Worm (Caenorhabditis elegans) whole organism, L4 larva: ENCODE data around the gene smvt-1.

Source experiments
- F10B5.3 ChIP-seq: sonication (generic microtip); optimal IDR thresholded peaks from 2 replicates; lab custom pipeline; 2016; ENCODE audit warnings: mild to moderate bottlenecking, missing genetic modification characterization, missing compliant biosample characterization
- F37D6.2 ChIP-seq: sonication (generic microtip); optimal IDR thresholded peaks from 2 replicates; lab custom pipeline; 2016; ENCODE audit warnings: mild to moderate bottlenecking, missing genetic modification characterization, missing compliant biosample characterization
- F44E2.7 ChIP-seq: fragments of 200-800 bp; sonication (Bioruptor generic); IDR thresholded peaks from 2 replicates; pipeline ENCODE4 v2.1.2; 2022; ENCODE audit warnings: missing genetic modification characterization, missing compliant biosample characterization
- F49E8.2 ChIP-seq: sonication (generic microtip); optimal IDR thresholded peaks from 2 replicates; lab custom pipeline; 2016; ENCODE audit warnings: missing compliant biosample characterization, mild to moderate bottlenecking, missing genetic modification characterization, borderline replicate concordance
- R02D3.7 ChIP-seq: fragments of 150-350 bp; sonication (generic microtip); optimal IDR thresholded peaks from 3 replicates; lab custom pipeline; 2014; ENCODE audit warnings: missing biosample characterization, missing genetic modification characterization
- Y48G9A.11 ChIP-seq: fragments of 200-800 bp; sonication (Bioruptor generic); IDR thresholded peaks from 2 replicates; pipeline ENCODE4 v1.3.6; 2022; ENCODE audit warnings: missing genetic modification reagents, missing genetic modification characterization, missing compliant biosample characterization
- Y5F2A.4 ChIP-seq: fragments of 200-800 bp; sonication (Bioruptor generic); optimal IDR thresholded peaks from 2 replicates; lab custom pipeline; 2018; ENCODE audit warnings: mild to moderate bottlenecking, missing genetic modification characterization, missing compliant biosample characterization
- aha-1 ChIP-seq: fragments of 150-350 bp; peaks from one replicate; lab custom pipeline; 2014; ENCODE audit warnings: missing biosample characterization, missing genetic modification characterization
- aly-2 ChIP-seq: sonication (generic microtip); optimal IDR thresholded peaks from 2 replicates; lab custom pipeline; 2018; ENCODE audit warnings: missing biosample characterization, missing genetic modification characterization
- ama-1 ChIP-seq: fragments of 150-350 bp; optimal IDR thresholded peaks from 2 replicates; lab custom pipeline; 2014; ENCODE audit warnings: inconsistent platforms, mixed read lengths
- attf-4 ChIP-seq: sonication (generic microtip); optimal IDR thresholded peaks from 3 replicates; lab custom pipeline; 2017; ENCODE audit warnings: missing biosample characterization, missing genetic modification characterization
- ceh-20 ChIP-seq: fragments of 200-800 bp; sonication (Bioruptor generic); IDR thresholded peaks from 2 replicates; pipeline ENCODE4 v1.3.6; 2022; ENCODE audit warnings: missing genetic modification reagents, missing genetic modification characterization, missing compliant biosample characterization
- ceh-32 ChIP-seq: sonication (generic microtip); optimal IDR thresholded peaks from 2 replicates; lab custom pipeline; 2016; ENCODE audit warnings: mild to moderate bottlenecking, missing genetic modification characterization, missing compliant biosample characterization; ENCODE audit not compliant: poor library complexity
- cey-2 ChIP-seq: sonication (generic microtip); optimal IDR thresholded peaks from 3 replicates; lab custom pipeline; 2017; ENCODE audit warnings: missing genetic modification characterization, mild to moderate bottlenecking, missing compliant biosample characterization, antibody characterized with exemption, borderline replicate concordance; ENCODE audit not compliant: insufficient read depth
- daf-16 ChIP-seq, 3 experiments: sonication (generic microtip); optimal IDR thresholded peaks; 2 replicates each; lab custom pipeline; 2016 to 2017; ENCODE audit warnings: missing genetic modification characterization in 3 of 3, missing genetic modification reagents in 3 of 3, mild to moderate bottlenecking in 2 of 3, missing compliant biosample characterization in 2 of 3, missing biosample characterization in 1 of 3, moderate library complexity in 1 of 3
- daf-19 ChIP-seq: fragments of 200-800 bp; sonication (Bioruptor generic); conservative IDR thresholded peaks from 2 replicates; pipeline ENCODE4 v1.3.6; 2022; ENCODE audit warnings: missing genetic modification characterization, missing compliant biosample characterization
- dmd-6 ChIP-seq: fragments of 200-800 bp; sonication (Bioruptor generic); IDR thresholded peaks from 2 replicates; pipeline ENCODE4 v1.3.6; 2022; ENCODE audit warnings: missing genetic modification reagents, missing genetic modification characterization, missing compliant biosample characterization
- dmd-9 ChIP-seq: fragments of 200-800 bp; sonication (Bioruptor generic); IDR thresholded peaks from 2 replicates; pipeline ENCODE4 v1.3.6; 2022; ENCODE audit warnings: missing genetic modification reagents, missing genetic modification characterization, missing compliant biosample characterization
- dve-1 ChIP-seq: sonication (generic microtip); optimal IDR thresholded peaks from 2 replicates; lab custom pipeline; 2017; ENCODE audit warnings: antibody characterized with exemption, mild to moderate bottlenecking, missing genetic modification characterization, missing compliant biosample characterization; ENCODE audit not compliant: insufficient read depth
- egl-43 ChIP-seq: fragments of 200-800 bp; sonication (Bioruptor generic); IDR thresholded peaks from 2 replicates; pipeline ENCODE4 v1.3.6; 2022; ENCODE audit warnings: missing genetic modification reagents, missing genetic modification characterization, missing compliant biosample characterization
- gei-8 ChIP-seq: fragments of 200-800 bp; sonication (Bioruptor generic); optimal IDR thresholded peaks from 2 replicates; lab custom pipeline; 2018; ENCODE audit warnings: mild to moderate bottlenecking, missing genetic modification characterization, missing compliant biosample characterization
- hif-1 ChIP-seq, 2 experiments: sonication (generic microtip); optimal IDR thresholded peaks; 2 replicates each; lab custom pipeline; 2016 to 2017; ENCODE audit warnings: missing compliant biosample characterization in 2 of 2, missing genetic modification characterization in 2 of 2, missing genetic modification reagents in 2 of 2, missing genotype in 2 of 2, mild to moderate bottlenecking in 1 of 2
- hlh-11 ChIP-seq: fragments of 200-800 bp; sonication (Bioruptor generic); optimal IDR thresholded peaks from 2 replicates; lab custom pipeline; 2018; ENCODE audit warnings: mild to moderate bottlenecking, missing genetic modification characterization, missing compliant biosample characterization
- hlh-30 ChIP-seq: sonication (generic microtip); optimal IDR thresholded peaks from 2 replicates; lab custom pipeline; 2017; ENCODE audit warnings: antibody characterized with exemption, mild to moderate bottlenecking, missing genetic modification characterization, missing compliant biosample characterization; ENCODE audit not compliant: insufficient read depth
- lin-1 ChIP-seq: fragments of 200-800 bp; sonication (Bioruptor generic); IDR thresholded peaks from 2 replicates; pipeline ENCODE4 v1.3.6; 2022; ENCODE audit warnings: missing genetic modification reagents, missing genetic modification characterization, missing compliant biosample characterization
- lin-38 ChIP-seq: fragments of 200-800 bp; sonication (Bioruptor generic); IDR thresholded peaks from 2 replicates; pipeline ENCODE4 v1.3.6; 2022; ENCODE audit warnings: missing genetic modification reagents, missing genetic modification characterization, missing compliant biosample characterization
- lsy-2 ChIP-seq, 2 experiments: fragments of 150-350 bp in 1 of 2; sonication (generic microtip) in 1 of 2; optimal IDR thresholded peaks; 2 replicates each; lab custom pipeline; 2014 to 2017; ENCODE audit warnings: missing biosample characterization in 2 of 2, missing genetic modification characterization in 2 of 2
- madf-9 ChIP-seq: fragments of 200-800 bp; sonication (Bioruptor generic); conservative IDR thresholded peaks from 2 replicates; pipeline ENCODE4 v1.3.6; 2022; ENCODE audit warnings: missing genetic modification reagents, missing genetic modification characterization, missing compliant biosample characterization
- mdl-1 ChIP-seq, 2 experiments: fragments of 150-350 bp in 1 of 2; sonication (generic microtip) in 1 of 2; optimal IDR thresholded peaks; 2 replicates each; lab custom pipeline; 2014 to 2017; ENCODE audit warnings: missing biosample characterization in 2 of 2, missing genetic modification characterization in 2 of 2
- mep-1 ChIP-seq: fragments of 150-350 bp; sonication (generic microtip); optimal IDR thresholded peaks from 3 replicates; lab custom pipeline; 2014; ENCODE audit warnings: missing biosample characterization, missing genetic modification characterization
- nhr-237 ChIP-seq: sonication (generic microtip); optimal IDR thresholded peaks from 2 replicates; lab custom pipeline; 2017; ENCODE audit warnings: missing biosample characterization, missing genetic modification characterization
- nhr-25 ChIP-seq: sonication (generic microtip); optimal IDR thresholded peaks from 2 replicates; lab custom pipeline; 2017; ENCODE audit warnings: missing genetic modification characterization, mild to moderate bottlenecking, missing compliant biosample characterization, antibody characterized with exemption, moderate library complexity, borderline replicate concordance; ENCODE audit not compliant: insufficient read depth
- nhr-28 ChIP-seq: fragments of 150-350 bp; optimal IDR thresholded peaks from 2 replicates; lab custom pipeline; 2014; ENCODE audit warnings: missing biosample characterization, missing genetic modification characterization
- nhr-6 ChIP-seq: fragments of 150-350 bp; optimal IDR thresholded peaks from 2 replicates; lab custom pipeline; 2014; ENCODE audit warnings: missing biosample characterization, missing genetic modification characterization
- nhr-77 ChIP-seq: fragments of 150-350 bp; optimal IDR thresholded peaks from 2 replicates; lab custom pipeline; 2014; ENCODE audit warnings: missing biosample characterization, missing genetic modification characterization
- php-3 ChIP-seq: fragments of 200-800 bp; sonication (Bioruptor generic); IDR thresholded peaks from 2 replicates; pipeline ENCODE4 v1.3.6; 2022; ENCODE audit warnings: missing genetic modification reagents, missing genetic modification characterization, missing compliant biosample characterization
- pqm-1 ChIP-seq: sonication (generic microtip); optimal IDR thresholded peaks from 2 replicates; lab custom pipeline; 2017; ENCODE audit warnings: missing biosample characterization, missing genetic modification characterization
- tag-97 ChIP-seq: fragments of 200-800 bp; sonication (Bioruptor generic); IDR thresholded peaks from 2 replicates; pipeline ENCODE4 v1.3.6; 2022; ENCODE audit warnings: missing genetic modification characterization, missing compliant biosample characterization
- tra-1 ChIP-seq: fragments of 200-800 bp; sonication (Bioruptor generic); IDR thresholded peaks from 2 replicates; pipeline ENCODE4 v1.3.6; 2022; ENCODE audit warnings: missing genetic modification reagents, missing genetic modification characterization, missing compliant biosample characterization
- zag-1 ChIP-seq: fragments of 150-350 bp; optimal IDR thresholded peaks from 2 replicates; lab custom pipeline; 2014; ENCODE audit warnings: missing biosample characterization, missing genetic modification characterization
- zfp-2 ChIP-seq: sonication (generic microtip); optimal IDR thresholded peaks from 2 replicates; lab custom pipeline; 2016; ENCODE audit warnings: mild to moderate bottlenecking, missing genetic modification characterization, missing compliant biosample characterization
- ztf-7 ChIP-seq: fragments of 150-350 bp; optimal IDR thresholded peaks from 2 replicates; lab custom pipeline; 2014; ENCODE audit warnings: missing biosample characterization, missing genetic modification characterization

Gene smvt-1

ce11 chrX:2595027-2595756 lies 46.4 kb upstream of the smvt-1 start (continued):
- TF ChIP-seq hlh-11, result peak; percentile 63
- TF ChIP-seq hlh-30 (tag; lab: Kevin White, UChicago), result peak; percentile 39

ce11 chrX:2593703-2594102 lies 44.9 kb upstream of the smvt-1 start, which contains the start of the genes nhr-40 and T03G6.7:
Gene nhr-40, plus strand, starts transcription at chrX:2594003.
Gene T03G6.7, plus strand, starts transcription at chrX:2594039.
- peak; percentile 64 for TF ChIP-seq aha-1
- no peak for TF ChIP-seq egl-43
- TF ChIP-seq aly-2, result no peak
- TF ChIP-seq madf-9 (GFP tag; lab: Robert Waterston, UW), result no peak

- TF ChIP-seq cey-2 (tag; lab: Kevin White, UChicago) (peak; percentile 55), ceh-20 (GFP tag; lab: Robert Waterston, UW) (peak; percentile 94), ama-1 (lab: Kevin White, UChicago) (peak; percentile 10), hlh-11 (peak; percentile 44), tra-1 (GFP tag; lab: Robert Waterston, UW) (peak; percentile 86), dve-1 (tag; lab: Kevin White, UChicago) (peak; percentile 1), dmd-9 (GFP tag; lab: Robert Waterston, UW) (no peak), hif-1 (tag; optimal IDR thresholded peaks at IDR 0.05; lab: Kevin White, UChicago) (peak; percentile 0 to 92), ztf-7 (tag; lab: Kevin White, UChicago) (no peak), nhr-28 (tag; lab: Kevin White, UChicago) (peak; percentile 98), php-3 (GFP tag; lab: Robert Waterston, UW) (no peak), daf-16 (GFP tag; optimal IDR thresholded peaks at IDR 0.05; lab: Kevin White, UChicago) (peak in 1 of 2 experiments; percentile 49), daf-16 (tag; optimal IDR thresholded peaks at IDR 0.05; lab: Kevin White, UChicago) (peak; percentile 27), dmd-6 (GFP tag; lab: Robert Waterston, UW) (peak; percentile 69), F44E2.7 (GFP tag; lab: Robert Waterston, UW) (no peak), lsy-2 (tag; optimal IDR thresholded peaks at IDR 0.05; lab: Kevin White, UChicago) (no peak), pqm-1 (tag; lab: Kevin White, UChicago) (no peak), hlh-30 (tag; lab: Kevin White, UChicago) (peak; percentile 10), mep-1 (peak; percentile 15), aha-1 (peak; percentile 95), ceh-32 (no peak), gei-8 (GFP tag; lab: Kevin White, UChicago) (no peak), Y5F2A.4 (GFP tag; lab: Kevin White, UChicago) (no peak), nhr-6 (tag; lab: Kevin White, UChicago) (no peak), nhr-25 (tag; lab: Kevin White, UChicago) (peak; percentile 23), R02D3.7 (tag; lab: Kevin White, UChicago) (no peak), nhr-237 (tag; lab: Kevin White, UChicago) (no peak), daf-19 (GFP tag; lab: Robert Waterston, UW) (no peak), mdl-1 (tag; optimal IDR thresholded peaks at IDR 0.05; lab: Kevin White, UChicago) (peak in 1 of 2 experiments; percentile 9), tag-97 (no peak)
- TF ChIP-seq, all 104 proteins: peak for 15
These were observed 44.0 kb upstream of the smvt-1 start for ce11 chrX:2592670-2593280.

ce11 chrX:2591586-2592000 lies 42.8 kb upstream of the smvt-1 start:
- no peak for TF ChIP-seq aly-2
- no peak for TF ChIP-seq tag-97
- peak; percentile 48 for TF ChIP-seq dve-1 (tag; lab: Kevin White, UChicago)
- TF ChIP-seq daf-19 (GFP tag; lab: Robert Waterston, UW), result no peak
- TF ChIP-seq lin-38 (GFP tag; lab: Robert Waterston, UW), result no peak
- no peak for TF ChIP-seq attf-4 (tag; lab: Kevin White, UChicago)
- no peak for TF ChIP-seq tra-1 (GFP tag; lab: Robert Waterston, UW)
- no peak for TF ChIP-seq F10B5.3 (tag; lab: Kevin White, UChicago)
- TF ChIP-seq nhr-77 (tag; lab: Kevin White, UChicago), result no peak
- no peak for TF ChIP-seq zag-1 (tag; lab: Kevin White, UChicago)
- no peak for TF ChIP-seq zfp-2
- no peak for TF ChIP-seq Y5F2A.4 (GFP tag; lab: Kevin White, UChicago)
- TF ChIP-seq egl-43, result no peak
- TF ChIP-seq F49E8.2 (tag; lab: Kevin White, UChicago), result no peak
- no peak for TF ChIP-seq F37D6.2 (tag; lab: Kevin White, UChicago)
- TF ChIP-seq Y48G9A.11 (GFP tag; lab: Robert Waterston, UW), result no peak
- TF ChIP-seq lin-1 (GFP tag; lab: Robert Waterston, UW), result no peak
